Worm (Caenorhabditis elegans): ENCODE results near the gene srh-265.

- TF ChIP-seq Y22D7AL.16 (tag; optimal IDR thresholded peaks at IDR 0.05), result no peak
- TF ChIP-seq pros-1 (tag; optimal IDR thresholded peaks at IDR 0.05), result no peak
- TF ChIP-seq ama-1 (optimal IDR thresholded peaks at IDR 0.05), result no peak
- TF ChIP-seq pag-3 (tag; optimal IDR thresholded peaks at IDR 0.05; ENCODE audit: borderline replicate concordance), result no peak
- no peak for TF ChIP-seq syd-9 (tag; optimal IDR thresholded peaks at IDR 0.05)
- TF ChIP-seq ceh-34 (tag; optimal IDR thresholded peaks at IDR 0.05), result no peak
- TF ChIP-seq tbx-2 (tag; optimal IDR thresholded peaks at IDR 0.05), result no peak
Observed at ce11 chrV:15376223-15376622, 39.8 kb upstream of the srh-265 start, which contains the start of gene srh-52.

Data from whole organism, late embryonic.